Fruit fly (Drosophila melanogaster): ENCODE measurements around the gene tey.

The tey gene

DNA sequence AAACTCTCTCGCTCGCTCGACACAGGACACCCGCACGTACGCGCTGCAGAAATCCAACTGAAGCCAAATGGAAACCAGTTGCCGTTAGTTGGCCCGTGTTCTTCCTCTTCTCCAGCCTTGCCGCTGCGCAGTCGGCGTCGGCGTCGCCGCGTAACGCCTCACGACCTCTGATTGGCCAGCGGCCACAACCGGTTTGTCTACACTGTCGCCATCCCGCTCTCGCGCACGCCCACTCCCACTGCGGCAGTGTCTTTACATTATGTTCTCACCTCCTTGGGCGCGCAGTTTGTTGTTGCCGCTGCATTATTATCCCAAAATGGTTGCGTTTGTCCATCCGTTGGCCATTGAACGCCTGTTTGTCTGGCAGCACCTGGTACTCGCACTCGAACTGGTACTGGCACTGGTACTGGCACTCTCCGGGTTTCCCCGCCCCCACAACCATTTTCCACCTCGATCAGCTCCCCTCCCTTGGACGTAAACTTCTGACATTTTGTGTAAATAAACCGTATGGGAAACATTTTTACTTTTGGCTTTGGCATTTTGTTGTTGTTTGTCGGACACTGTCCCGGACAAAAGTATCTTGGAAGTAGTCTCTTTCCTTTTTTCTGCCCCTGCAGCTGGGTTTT is at the start of gene tey (continued):
- TF ChIP-seq tup (GFP tag; optimal IDR thresholded peaks at IDR 0.05) (no peak), pan (optimal IDR thresholded peaks at IDR 0.05) (no peak), pan (GFP tag; optimal IDR thresholded peaks at IDR 0.05 in 1 of 2, IDR thresholded peaks at IDR 0.05 in 1 of 2) (peak in 1 of 2 experiments; percentile 39), odd (GFP tag; optimal IDR thresholded peaks at IDR 0.05) (no peak), jumu (GFP tag; optimal IDR thresholded peaks at IDR 0.05) (no peak), knrl (GFP tag; IDR thresholded peaks at IDR 0.05; ENCODE audit: partially characterized antibody) (no peak), prd (optimal IDR thresholded peaks at IDR 0.05) (no peak), prd (GFP tag; IDR thresholded peaks at IDR 0.05) (no peak), Eip74EF (GFP tag; optimal IDR thresholded peaks at IDR 0.05) (no peak), chif (GFP tag; optimal IDR thresholded peaks at IDR 0.05) (no peak), Adf1 (GFP tag; IDR thresholded peaks at IDR 0.05) (peak; percentile 96), jing (GFP tag; optimal IDR thresholded peaks at IDR 0.05) (no peak), Rfx (GFP tag; IDR thresholded peaks at IDR 0.05) (no peak), CG13775 (GFP tag; optimal IDR thresholded peaks at IDR 0.05) (no peak), psq (GFP tag; optimal IDR thresholded peaks at IDR 0.05) (no peak), gt (GFP tag; IDR thresholded peaks at IDR 0.05) (no peak), CG17829 (tag; optimal IDR thresholded peaks at IDR 0.05) (peak; percentile 5), al (GFP tag; IDR thresholded peaks at IDR 0.05) (no peak), btn (GFP tag; optimal IDR thresholded peaks at IDR 0.05) (no peak), ewg (GFP tag; optimal IDR thresholded peaks at IDR 0.05) (peak; percentile 64), sob (GFP tag; IDR thresholded peaks at IDR 0.05) (no peak), Ets97D (GFP tag; optimal IDR thresholded peaks at IDR 0.05) (peak; percentile 0), fd96Cb (tag; optimal IDR thresholded peaks at IDR 0.05) (no peak), Poxn (GFP tag; IDR thresholded peaks at IDR 0.05) (no peak), Bdp1 (GFP tag; optimal IDR thresholded peaks at IDR 0.05) (no peak), CG13123 (GFP tag; optimal IDR thresholded peaks at IDR 0.05) (no peak), Nf-YC (tag; optimal IDR thresholded peaks at IDR 0.05) (peak; percentile 99), CG14667 (GFP tag; IDR thresholded peaks at IDR 0.05) (no peak), repo (GFP tag; optimal IDR thresholded peaks at IDR 0.05) (no peak), CG11247 (GFP tag; IDR thresholded peaks at IDR 0.05) (no peak), CG14441 (GFP tag; IDR thresholded peaks at IDR 0.05) (no peak), vfl (GFP tag; optimal IDR thresholded peaks at IDR 0.05) (no peak), CG6689 (GFP tag; IDR thresholded peaks at IDR 0.05) (no peak), CG8478 (optimal IDR thresholded peaks at IDR 0.05) (peak; percentile 69), yki (optimal IDR thresholded peaks at IDR 0.05) (no peak), twi (tag; optimal IDR thresholded peaks at IDR 0.05) (peak; percentile 12), bab2 (GFP tag; optimal IDR thresholded peaks at IDR 0.05) (no peak), gem (tag; optimal IDR thresholded peaks at IDR 0.05) (no peak), CG15601 (tag; optimal IDR thresholded peaks at IDR 0.05) (no peak), CG1024 (GFP tag; IDR thresholded peaks at IDR 0.05) (no peak), CG11085 (GFP tag; IDR thresholded peaks at IDR 0.05) (no peak), CG4730 (GFP tag; IDR thresholded peaks at IDR 0.05) (no peak), Lim3 (GFP tag; IDR thresholded peaks at IDR 0.05) (no peak), CG18619 (GFP tag; optimal IDR thresholded peaks at IDR 0.05) (no peak), ac (GFP tag; optimal IDR thresholded peaks at IDR 0.05) (peak; percentile 37), CG6765 (GFP tag; optimal IDR thresholded peaks at IDR 0.05) (no peak), Taf1 (GFP tag; IDR thresholded peaks at IDR 0.05) (no peak), CG10209 (GFP tag; optimal IDR thresholded peaks at IDR 0.05) (no peak), sima (GFP tag; optimal IDR thresholded peaks at IDR 0.05) (no peak), stc (GFP tag; IDR thresholded peaks at IDR 0.05) (no peak), caup (GFP tag; optimal IDR thresholded peaks at IDR 0.05; ENCODE audit: severe bottlenecking) (no peak), CG12299 (tag; optimal IDR thresholded peaks at IDR 0.05) (no peak), CG34422 (GFP tag; IDR thresholded peaks at IDR 0.05) (no peak)
